Fruit fly (Drosophila melanogaster) S2 (cell line): ENCODE results near the gene pkaap.

ENCODE experiments used
- CG8478 ChIP-seq: fragments of >200 bp; optimal IDR thresholded peaks from 2 replicates; lab custom pipeline; 2018
- CTCF ChIP-seq, 2 experiments: fragments of >200 bp; optimal IDR thresholded peaks; 2 replicates each; lab custom pipeline; 2018

The pkaap gene

dm6 chr2L:16282856-16283255 is 5.2 kb upstream of the pkaap start:
- TF ChIP-seq CTCF (optimal IDR thresholded peaks at IDR 0.05; lab: Kevin White, UChicago) (no peak), CG8478 (lab: Kevin White, UChicago) (no peak)

dm6 chr2L:16284306-16285299 is 3.5 kb upstream of the pkaap start:
- TF ChIP-seq CG8478 (lab: Kevin White, UChicago) (no peak), CTCF (optimal IDR thresholded peaks at IDR 0.05; lab: Kevin White, UChicago) (peak in 1 of 2 experiments; percentile 6)

- TF ChIP-seq CTCF (optimal IDR thresholded peaks at IDR 0.05; lab: Kevin White, UChicago) (no peak), CG8478 (lab: Kevin White, UChicago) (no peak)
Measured at dm6 chr2L:16285692-16286359, 2.3 kb upstream of the pkaap start.

dm6 chr2L:16286360-16287005 is 1.6 kb upstream of the pkaap start:
- TF ChIP-seq CTCF (optimal IDR thresholded peaks at IDR 0.05; lab: Kevin White, UChicago) (peak in 1 of 2 experiments; percentile 3), CG8478 (lab: Kevin White, UChicago) (no peak)

- TF ChIP-seq CTCF (optimal IDR thresholded peaks at IDR 0.05; lab: Kevin White, UChicago) (no peak), CG8478 (lab: Kevin White, UChicago) (no peak)
Measured at dm6 chr2L:16287006-16287601, 986 bp upstream of the pkaap start.

- TF ChIP-seq CTCF (optimal IDR thresholded peaks at IDR 0.05; lab: Kevin White, UChicago) (no peak), CG8478 (lab: Kevin White, UChicago) (no peak)
Measured at dm6 chr2L:16288393-16288731, 272 bp downstream of the pkaap start.

- no peak for TF ChIP-seq CG8478 (lab: Kevin White, UChicago)
- TF ChIP-seq CTCF (optimal IDR thresholded peaks at IDR 0.05; lab: Kevin White, UChicago) = no peak
Measured at dm6 chr2L:16290984-16291383, 2.9 kb downstream of the pkaap start, which contains the start of gene CG17329. CG17329 (plus strand) TSS chr2L:16291284.

dm6 chr2L:16292975-16293501 is 4.9 kb downstream of the pkaap start, which contains the start of gene CG13258:
CG13258 (minus strand) TSS chr2L:16293025.
- TF ChIP-seq CG8478 (lab: Kevin White, UChicago) (no peak), CTCF (optimal IDR thresholded peaks at IDR 0.05; lab: Kevin White, UChicago) (no peak)

dm6 chr2L:16293703-16294233 is 5.7 kb downstream of the pkaap start, which contains the start of gene Cyp303a1:
Cyp303a1 (plus strand) TSS chr2L:16294183.
- TF ChIP-seq CTCF (optimal IDR thresholded peaks at IDR 0.05; lab: Kevin White, UChicago) = no peak
- no peak for TF ChIP-seq CG8478 (lab: Kevin White, UChicago)

- TF ChIP-seq CTCF (optimal IDR thresholded peaks at IDR 0.05; lab: Kevin White, UChicago) (no peak), CG8478 (lab: Kevin White, UChicago) (no peak)
Measured at dm6 chr2L:16299466-16300311, 11.6 kb downstream of the pkaap start, which contains the start of the genes heix and CG17328. heix (minus strand) TSS chr2L:16299858. CG17328 (plus strand) TSS chr2L:16299943.

dm6 chr2L:16302773-16303279 is 14.7 kb downstream of the pkaap start, which contains the start of gene GMF:
GMF (minus strand) TSS chr2L:16302954.
- peak in 1 of 2 experiments; percentile 18 for TF ChIP-seq CTCF (optimal IDR thresholded peaks at IDR 0.05; lab: Kevin White, UChicago)
- TF ChIP-seq CG8478 (lab: Kevin White, UChicago) = no peak

dm6 chr2L:16307026-16307703 is 19.1 kb downstream of the pkaap start, which contains the start of the genes CG5861 and Syx5:
CG5861 (minus strand) TSS chr2L:16307298.
Syx5 (plus strand) TSS chr2L:16307346.
- TF ChIP-seq CTCF (optimal IDR thresholded peaks at IDR 0.05; lab: Kevin White, UChicago) (no peak), CG8478 (lab: Kevin White, UChicago) (no peak)
